Fruit fly (Drosophila melanogaster) whole organism, prepupa: ENCODE data around the gene D19B.

Source experiments
- Blimp-1 ChIP-seq: fragments of 200-800 bp; sonication (Bioruptor generic); optimal IDR thresholded peaks from 3 replicates; lab custom pipeline; 2017; ENCODE audit warnings: missing biosample characterization, missing genetic modification characterization, mild to moderate bottlenecking, moderate library complexity, missing genetic modification reagents
- CG10631 ChIP-seq: fragments of 200-800 bp; sonication (Bioruptor generic); optimal IDR thresholded peaks from 2 replicates; lab custom pipeline; 2016; ENCODE audit warnings: missing biosample characterization, missing genetic modification characterization
- CG10669 ChIP-seq: fragments of 200-800 bp; sonication (Bioruptor generic); optimal IDR thresholded peaks from 3 replicates; lab custom pipeline; 2018; ENCODE audit warnings: missing biosample characterization, mild to moderate bottlenecking, missing genetic modification characterization, moderate library complexity
- CG11294 ChIP-seq: fragments of 200-800 bp; sonication (Bioruptor generic); IDR thresholded peaks from 2 replicates; pipeline ENCODE4 v1.3.6; 2022; ENCODE audit warnings: missing biosample characterization, missing genetic modification characterization
- CG11762 ChIP-seq: fragments of 200-800 bp; sonication (Bioruptor generic); optimal IDR thresholded peaks from 3 replicates; lab custom pipeline; 2016; ENCODE audit warnings: missing biosample characterization, missing genetic modification characterization; ENCODE audit not compliant: insufficient read depth
- CG11902 ChIP-seq: fragments of 200-800 bp; sonication (Bioruptor generic); optimal IDR thresholded peaks from 3 replicates; lab custom pipeline; 2016; ENCODE audit warnings: missing biosample characterization, missing genetic modification characterization
- CG15336 ChIP-seq: fragments of 200-800 bp; sonication (Bioruptor generic); IDR thresholded peaks from 2 replicates; pipeline ENCODE4 v1.3.6; 2022; ENCODE audit warnings: missing biosample characterization, missing genetic modification characterization
- CG1621 ChIP-seq: fragments of 200-800 bp; sonication (Bioruptor generic); optimal IDR thresholded peaks from 3 replicates; lab custom pipeline; 2018; ENCODE audit warnings: missing biosample characterization, mild to moderate bottlenecking, missing genetic modification characterization
- CG31627 ChIP-seq: fragments of 200-800 bp; sonication (Bioruptor generic); optimal IDR thresholded peaks from 3 replicates; lab custom pipeline; 2016; ENCODE audit warnings: missing biosample characterization, missing genetic modification characterization
- CG32006 ChIP-seq: fragments of 200-800 bp; sonication (Bioruptor generic); optimal IDR thresholded peaks from 3 replicates; lab custom pipeline; 2017; ENCODE audit warnings: missing biosample characterization, mild to moderate bottlenecking, missing genetic modification characterization
- CG34406 ChIP-seq: fragments of 200-800 bp; sonication (Bioruptor generic); optimal IDR thresholded peaks from 3 replicates; lab custom pipeline; 2016; ENCODE audit warnings: missing biosample characterization, missing genetic modification characterization
- CG3919 ChIP-seq: fragments of 200-800 bp; sonication (Bioruptor generic); optimal IDR thresholded peaks from 3 replicates; lab custom pipeline; 2016; ENCODE audit warnings: missing biosample characterization, missing genetic modification characterization
- CG4318 ChIP-seq: fragments of 200-800 bp; sonication (Bioruptor generic); optimal IDR thresholded peaks from 3 replicates; lab custom pipeline; 2017; ENCODE audit warnings: missing biosample characterization, mild to moderate bottlenecking, missing genetic modification characterization
- CG6276 ChIP-seq: fragments of 200-800 bp; sonication (Bioruptor generic); optimal IDR thresholded peaks from 2 replicates; lab custom pipeline; 2017; ENCODE audit warnings: missing biosample characterization, mild to moderate bottlenecking, missing genetic modification characterization
- CG6808 ChIP-seq: fragments of 200-800 bp; sonication (Bioruptor generic); optimal IDR thresholded peaks from 3 replicates; lab custom pipeline; 2017; ENCODE audit warnings: missing biosample characterization, missing genetic modification characterization, mild to moderate bottlenecking, moderate library complexity, missing genetic modification reagents
- CG6854 ChIP-seq: fragments of 200-800 bp; sonication (Bioruptor generic); optimal IDR thresholded peaks from 2 replicates; lab custom pipeline; 2017; ENCODE audit warnings: missing biosample characterization, mild to moderate bottlenecking, missing genetic modification characterization
- CG7368 ChIP-seq: fragments of 200-800 bp; sonication (Bioruptor generic); optimal IDR thresholded peaks from 3 replicates; lab custom pipeline; 2016; ENCODE audit warnings: missing biosample characterization, missing genetic modification characterization
- CG8319 ChIP-seq: fragments of 200-800 bp; sonication (Bioruptor generic); optimal IDR thresholded peaks from 3 replicates; lab custom pipeline; 2016; ENCODE audit warnings: missing biosample characterization, missing genetic modification characterization
- CG8632 ChIP-seq: fragments of 200-800 bp; sonication (Bioruptor generic); optimal IDR thresholded peaks from 3 replicates; lab custom pipeline; 2016; ENCODE audit warnings: missing biosample characterization, missing genetic modification characterization
- CG9139 ChIP-seq: fragments of 200-800 bp; sonication (Bioruptor generic); optimal IDR thresholded peaks from 3 replicates; lab custom pipeline; 2017; ENCODE audit warnings: missing biosample characterization, mild to moderate bottlenecking, missing genetic modification characterization
- Eip75B ChIP-seq: fragments of 200-800 bp; sonication (Bioruptor generic); optimal IDR thresholded peaks from 3 replicates; lab custom pipeline; 2016; ENCODE audit warnings: missing biosample characterization, missing genetic modification characterization
- Eip78C ChIP-seq: fragments of 200-800 bp; sonication (Bioruptor generic); peaks from one replicate; lab custom pipeline; 2016; ENCODE audit warnings: missing biosample characterization, missing genetic modification characterization
- Eip93F ChIP-seq: fragments of 200-800 bp; sonication (Bioruptor generic); optimal IDR thresholded peaks from 2 replicates; lab custom pipeline; 2016; ENCODE audit warnings: missing biosample characterization, mild to moderate bottlenecking, missing genetic modification characterization
- Ets21C ChIP-seq: fragments of 200-800 bp; sonication (Bioruptor generic); optimal IDR thresholded peaks from 3 replicates; lab custom pipeline; 2016; ENCODE audit warnings: missing biosample characterization, missing genetic modification characterization
- Ets96B ChIP-seq: fragments of 200-800 bp; optimal IDR thresholded peaks from 2 replicates; lab custom pipeline; 2019; ENCODE audit warnings: missing biosample characterization, mild to moderate bottlenecking, missing genetic modification characterization, moderate library complexity
- Gug ChIP-seq: fragments of 200-800 bp; sonication (Bioruptor generic); IDR thresholded peaks from 2 replicates; pipeline ENCODE4 v1.3.6; 2022; ENCODE audit warnings: missing biosample characterization, missing genetic modification characterization
- Hr38 ChIP-seq: sonication (Bioruptor generic); optimal IDR thresholded peaks from 2 replicates; lab custom pipeline; 2016; ENCODE audit warnings: missing biosample characterization, missing genetic modification characterization
- Hr4 ChIP-seq: fragments of 200-800 bp; sonication (Bioruptor generic); optimal IDR thresholded peaks from 3 replicates; lab custom pipeline; 2016; ENCODE audit warnings: missing biosample characterization, missing genetic modification characterization
- Lpt ChIP-seq: fragments of 200-800 bp; sonication (Bioruptor generic); optimal IDR thresholded peaks from 3 replicates; lab custom pipeline; 2016; ENCODE audit warnings: missing biosample characterization, missing genetic modification characterization
- Met ChIP-seq: fragments of 200-800 bp; sonication (Bioruptor generic); optimal IDR thresholded peaks from 3 replicates; lab custom pipeline; 2016; ENCODE audit warnings: missing biosample characterization, missing genetic modification characterization
- OdsH ChIP-seq: fragments of 200-800 bp; sonication (Bioruptor generic); optimal IDR thresholded peaks from 3 replicates; lab custom pipeline; 2016; ENCODE audit warnings: missing biosample characterization, missing genetic modification characterization
- Smox ChIP-seq: fragments of 200-800 bp; sonication (Bioruptor generic); optimal IDR thresholded peaks from 3 replicates; lab custom pipeline; 2016; ENCODE audit warnings: missing biosample characterization, missing genetic modification characterization
- Sox14 ChIP-seq: fragments of 200-800 bp; sonication (Bioruptor generic); optimal IDR thresholded peaks from 3 replicates; lab custom pipeline; 2016; ENCODE audit warnings: missing biosample characterization, missing genetic modification characterization
- Sox15 ChIP-seq: fragments of 200-800 bp; sonication (Bioruptor generic); optimal IDR thresholded peaks from 3 replicates; lab custom pipeline; 2016; ENCODE audit warnings: missing biosample characterization, missing genetic modification characterization
- acj6 ChIP-seq: fragments of 200-800 bp; sonication (Bioruptor generic); optimal IDR thresholded peaks from 3 replicates; lab custom pipeline; 2016; ENCODE audit warnings: missing biosample characterization, missing genetic modification characterization
- cyc ChIP-seq: fragments of 200-800 bp; sonication (Bioruptor generic); optimal IDR thresholded peaks from 3 replicates; lab custom pipeline; 2016; ENCODE audit warnings: missing biosample characterization, missing genetic modification characterization
- dac ChIP-seq: fragments of 200-800 bp; sonication (Bioruptor generic); optimal IDR thresholded peaks from 2 replicates; lab custom pipeline; 2017; ENCODE audit warnings: missing biosample characterization, mild to moderate bottlenecking, missing genetic modification characterization
- dsx ChIP-seq: fragments of 200-800 bp; optimal IDR thresholded peaks from 3 replicates; lab custom pipeline; 2019; ENCODE audit warnings: missing biosample characterization, mild to moderate bottlenecking, missing genetic modification characterization, moderate library complexity; ENCODE audit not compliant: poor library complexity, severe bottlenecking
- eg ChIP-seq: fragments of 200-800 bp; sonication (Bioruptor generic); IDR thresholded peaks from 3 replicates; pipeline ENCODE4 v1.3.6; 2022; ENCODE audit warnings: missing biosample characterization, missing genetic modification characterization
- fd59A ChIP-seq: fragments of 200-800 bp; sonication (Bioruptor generic); optimal IDR thresholded peaks from 2 replicates; lab custom pipeline; 2017; ENCODE audit warnings: missing biosample characterization, mild to moderate bottlenecking, missing genetic modification characterization, missing genetic modification reagents
- fd85E ChIP-seq: fragments of 200-800 bp; sonication (Bioruptor generic); optimal IDR thresholded peaks from 3 replicates; lab custom pipeline; 2016; ENCODE audit warnings: missing biosample characterization, missing genetic modification characterization
- fkh ChIP-seq: fragments of 200-800 bp; sonication (Bioruptor generic); optimal IDR thresholded peaks from 3 replicates; lab custom pipeline; 2017; ENCODE audit warnings: missing biosample characterization, mild to moderate bottlenecking, missing genetic modification characterization, moderate library complexity
- lz ChIP-seq: fragments of 200-800 bp; sonication (Bioruptor generic); optimal IDR thresholded peaks from 3 replicates; lab custom pipeline; 2016; ENCODE audit warnings: missing biosample characterization, missing genetic modification characterization
- pdm3 ChIP-seq: fragments of 200-800 bp; sonication (Bioruptor generic); optimal IDR thresholded peaks from 3 replicates; lab custom pipeline; 2016; ENCODE audit warnings: missing biosample characterization, missing genetic modification characterization
- salr ChIP-seq, 2 experiments: fragments of 200-800 bp; sonication (Bioruptor generic); optimal IDR thresholded peaks; 3 replicates each; lab custom pipeline; 2016 to 2018; ENCODE audit warnings: missing biosample characterization in 2 of 2, missing genetic modification characterization in 2 of 2, mild to moderate bottlenecking in 1 of 2
- ss ChIP-seq, 2 experiments: fragments of 200-800 bp; sonication (Bioruptor generic); optimal IDR thresholded peaks; 2 replicates in 1 of 2; 3 replicates in 1 of 2; lab custom pipeline; 2017 to 2018; ENCODE audit warnings: mild to moderate bottlenecking in 2 of 2, missing biosample characterization in 2 of 2, missing genetic modification characterization in 2 of 2, moderate library complexity in 1 of 2
- svp ChIP-seq: fragments of 200-800 bp; sonication (Bioruptor generic); peaks from one replicate; lab custom pipeline; 2016; ENCODE audit warnings: missing biosample characterization, missing genetic modification characterization
- topi ChIP-seq: fragments of 200-800 bp; sonication (Bioruptor generic); optimal IDR thresholded peaks from 3 replicates; lab custom pipeline; 2016; ENCODE audit warnings: missing biosample characterization, missing genetic modification characterization
- vri ChIP-seq: fragments of 200-800 bp; sonication (Bioruptor generic); optimal IDR thresholded peaks from 3 replicates; lab custom pipeline; 2016; ENCODE audit warnings: missing biosample characterization, mild to moderate bottlenecking, missing genetic modification characterization

The D19B gene

dm6 chr3L:6157327-6158032 is 27.2 kb downstream of the D19B start, which contains the start of gene CG13297:
Gene CG13297 (minus strand): TSS chr3L:6157377.
- no peak for TF ChIP-seq acj6 (GFP tag; lab: Kevin White, UChicago)
- peak; percentile 33 for TF ChIP-seq CG6276 (GFP tag; lab: Kevin White, UChicago)
- peak; percentile 14 for TF ChIP-seq CG32006
- TF ChIP-seq Eip78C (GFP tag; lab: Kevin White, UChicago): peak; percentile 34

dm6 chr3L:6154951-6155394 is 29.7 kb downstream of the D19B start:
- TF ChIP-seq pdm3 (GFP tag; lab: Kevin White, UChicago) (peak; percentile 15), Gug (GFP tag; lab: Robert Waterston, UW) (no peak), CG3919 (GFP tag; lab: Kevin White, UChicago) (peak; percentile 37), cyc (no peak), CG34406 (GFP tag; lab: Kevin White, UChicago) (no peak), CG8632 (peak; percentile 49), lz (GFP tag; lab: Kevin White, UChicago) (no peak), Ets21C (no peak), CG10631 (GFP tag; lab: Kevin White, UChicago) (no peak), CG11762 (GFP tag; lab: Kevin White, UChicago) (peak; percentile 30), Blimp-1 (GFP tag; lab: Kevin White, UChicago) (peak; percentile 16), Sox15 (GFP tag; lab: Kevin White, UChicago) (no peak), Sox14 (GFP tag; lab: Kevin White, UChicago) (no peak), Lpt (peak; percentile 31), fd59A (GFP tag; lab: Kevin White, UChicago) (peak; percentile 20), CG6854 (GFP tag; lab: Kevin White, UChicago) (no peak), topi (GFP tag; lab: Kevin White, UChicago) (no peak), fd85E (no peak), Eip78C (GFP tag; lab: Kevin White, UChicago) (peak; percentile 73), CG11902 (GFP tag; lab: Kevin White, UChicago) (no peak), CG9139 (peak; percentile 88), CG1621 (tag; lab: Kevin White, UChicago) (peak; percentile 57), dac (GFP tag; lab: Kevin White, UChicago) (no peak), CG11294 (no peak), CG6276 (GFP tag; lab: Kevin White, UChicago) (peak; percentile 76), Hr38 (GFP tag; lab: Kevin White, UChicago) (no peak), dsx (GFP tag; lab: Kevin White, UChicago) (peak; percentile 62), fkh (no peak), eg (GFP tag; lab: Robert Waterston, UW) (peak; percentile 84), acj6 (GFP tag; lab: Kevin White, UChicago) (no peak), CG4318 (no peak), Eip75B (GFP tag; lab: Kevin White, UChicago) (peak; percentile 53), vri (no peak), CG15336 (GFP tag; lab: Robert Waterston, UW) (peak; percentile 65), CG10669 (peak; percentile 25), Eip93F (GFP tag; lab: Kevin White, UChicago) (no peak), ss (GFP tag; optimal IDR thresholded peaks at IDR 0.05; lab: Kevin White, UChicago) (peak; percentile 83 to 93), Hr4 (GFP tag; lab: Kevin White, UChicago) (no peak), CG31627 (GFP tag; lab: Kevin White, UChicago) (no peak), CG7368 (GFP tag; lab: Kevin White, UChicago) (peak; percentile 51), CG8319 (no peak), OdsH (GFP tag; lab: Kevin White, UChicago) (no peak), Met (GFP tag; lab: Kevin White, UChicago) (no peak), Smox (GFP tag; lab: Kevin White, UChicago) (no peak), salr (GFP tag; optimal IDR thresholded peaks at IDR 0.05; lab: Kevin White, UChicago) (no peak), svp (GFP tag; lab: Kevin White, UChicago) (no peak), CG6808 (GFP tag; lab: Kevin White, UChicago) (peak; percentile 86), Ets96B (peak; percentile 37)
